Worm (Caenorhabditis elegans): Measurements from ENCODE around the gene gba-3.

Gene gba-3

ce11 chrIV:17475743-17476142 is 2.6 kb downstream of the gba-3 start, which contains the start of gene grl-24:
Gene grl-24, minus strand, starts transcription at chrIV:17475843.
- TF ChIP-seq flh-1 (GFP tag; optimal IDR thresholded peaks at IDR 0.05) (no peak), unc-62 (GFP tag; optimal IDR thresholded peaks at IDR 0.05) (no peak), ces-1 (GFP tag; optimal IDR thresholded peaks at IDR 0.05) (no peak), drap-1 (GFP tag; optimal IDR thresholded peaks at IDR 0.05) (no peak), lin-13 (tag; optimal IDR thresholded peaks at IDR 0.05) (no peak), tbx-8 (GFP tag; optimal IDR thresholded peaks at IDR 0.05) (no peak), nhr-237 (tag; optimal IDR thresholded peaks at IDR 0.05) (no peak), cnd-1 (tag; optimal IDR thresholded peaks at IDR 0.05) (no peak), blmp-1 (tag; optimal IDR thresholded peaks at IDR 0.05) (no peak), lin-32 (GFP tag; optimal IDR thresholded peaks at IDR 0.05) (no peak), zip-8 (tag; optimal IDR thresholded peaks at IDR 0.05) (no peak), unc-39 (tag; optimal IDR thresholded peaks at IDR 0.05) (no peak), ceh-43 (GFP tag; optimal IDR thresholded peaks at IDR 0.05) (no peak), mls-2 (tag; optimal IDR thresholded peaks at IDR 0.05) (no peak), hlh-1 (tag; optimal IDR thresholded peaks at IDR 0.05) (no peak), sem-2 (GFP tag; optimal IDR thresholded peaks at IDR 0.05) (no peak)

ce11 chrIV:17483230-17483629 is 10.1 kb downstream of the gba-3 start, which contains the start of gene rabr-2:
Gene rabr-2, minus strand, starts transcription at chrIV:17483330.
- TF ChIP-seq bed-3 (GFP tag; optimal IDR thresholded peaks at IDR 0.05) (no peak), lin-32 (GFP tag; optimal IDR thresholded peaks at IDR 0.05) (no peak), ham-2 (GFP tag; optimal IDR thresholded peaks at IDR 0.05) (no peak), elt-3 (tag; optimal IDR thresholded peaks at IDR 0.05) (no peak), nhr-12 (tag; optimal IDR thresholded peaks at IDR 0.05) (no peak), zip-8 (tag; optimal IDR thresholded peaks at IDR 0.05) (no peak), lsy-2 (tag; optimal IDR thresholded peaks at IDR 0.05) (no peak), snpc-4 (tag; optimal IDR thresholded peaks at IDR 0.05) (no peak), nhr-2 (tag; optimal IDR thresholded peaks at IDR 0.05) (no peak), mls-2 (tag; optimal IDR thresholded peaks at IDR 0.05) (no peak), unc-120 (tag; optimal IDR thresholded peaks at IDR 0.05; ENCODE audit: poor library complexity, severe bottlenecking) (no peak), ceh-43 (GFP tag; optimal IDR thresholded peaks at IDR 0.05) (no peak), unc-62 (GFP tag; optimal IDR thresholded peaks at IDR 0.05) (no peak), sem-2 (GFP tag; optimal IDR thresholded peaks at IDR 0.05) (no peak), ces-1 (GFP tag; optimal IDR thresholded peaks at IDR 0.05) (no peak), sptf-1 (tag; optimal IDR thresholded peaks at IDR 0.05) (no peak), cnd-1 (tag; optimal IDR thresholded peaks at IDR 0.05) (no peak), unc-39 (tag; optimal IDR thresholded peaks at IDR 0.05) (no peak), nhr-76 (tag; optimal IDR thresholded peaks at IDR 0.05) (no peak), ceh-83 (GFP tag; optimal IDR thresholded peaks at IDR 0.05) (no peak)

ce11 chrIV:17490679-17491078 is 17.5 kb downstream of the gba-3 start, which contains the start of gene nas-6:
Gene nas-6, minus strand, starts transcription at chrIV:17490779.
- peak; percentile 11 for TF ChIP-seq pha-4 (tag; optimal IDR thresholded peaks at IDR 0.05)
- TF ChIP-seq unc-39 (tag; optimal IDR thresholded peaks at IDR 0.05): no peak

Data from whole organism, mixed stage, embryonic.